Worm (Caenorhabditis elegans): Measurements from ENCODE around the gene wrt-1.

The wrt-1 gene

ce11 chrII:7531478-7531877, 682 bp downstream of the wrt-1 start:
- TF ChIP-seq dao-5 (tag; optimal IDR thresholded peaks at IDR 0.05), result no peak
- TF ChIP-seq W03F9.2 (tag; optimal IDR thresholded peaks at IDR 0.05), result no peak
- no peak for TF ChIP-seq him-1 (tag; optimal IDR thresholded peaks at IDR 0.05)

DNA sequence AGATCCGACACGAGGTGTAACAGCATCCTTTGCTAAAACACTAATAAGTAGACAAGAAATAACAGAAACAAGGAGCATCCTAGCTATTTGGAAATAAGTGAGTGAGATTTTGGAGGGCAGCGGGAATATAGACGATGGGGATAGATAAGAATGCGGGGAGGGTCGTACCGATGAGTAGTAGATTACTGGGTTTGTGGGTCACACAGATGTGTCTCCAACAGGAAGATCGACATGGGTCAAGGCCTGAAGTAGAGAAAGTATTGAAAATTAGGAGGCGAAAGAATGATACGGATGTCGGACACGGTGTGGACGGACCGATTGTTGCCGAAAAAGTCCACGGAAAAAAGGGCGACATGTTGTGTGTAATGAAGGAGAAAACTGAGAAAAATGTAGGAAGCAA, 3.6 kb downstream of the wrt-1 start, which contains the start of gene wrt-10:
wrt-10 (minus strand) TSS at position 195 of the 400 bp plus-strand sequence.
- TF ChIP-seq him-1 (tag; optimal IDR thresholded peaks at IDR 0.05) (no peak), W03F9.2 (tag; optimal IDR thresholded peaks at IDR 0.05) (no peak), dao-5 (tag; optimal IDR thresholded peaks at IDR 0.05) (no peak)

DNA sequence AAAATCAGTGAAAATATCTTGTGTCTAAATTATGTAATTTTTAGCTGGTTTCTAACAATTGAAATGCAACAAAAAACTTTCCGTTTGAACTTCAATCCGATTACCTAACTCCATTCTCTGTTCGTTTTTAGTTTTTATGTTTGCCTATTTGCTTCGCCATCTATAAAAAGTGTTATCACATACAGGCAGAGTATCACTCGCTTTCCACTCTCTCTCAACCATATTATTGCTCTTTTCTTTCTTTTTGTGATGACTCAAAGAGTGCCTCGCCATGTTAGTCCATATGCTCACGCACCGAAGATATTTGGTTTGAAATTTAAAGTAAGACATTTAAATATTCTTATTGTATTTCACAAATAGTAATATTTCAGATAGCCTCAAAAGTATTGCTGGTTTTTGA, 4.1 kb downstream of the wrt-1 start, which contains the start of gene ZK1290.13:
ZK1290.13 (plus strand) TSS at position 73 of the 400 bp plus-strand sequence.
- no peak for TF ChIP-seq dao-5 (tag; optimal IDR thresholded peaks at IDR 0.05)
- TF ChIP-seq W03F9.2 (tag; optimal IDR thresholded peaks at IDR 0.05), result no peak
- no peak for TF ChIP-seq him-1 (tag; optimal IDR thresholded peaks at IDR 0.05)

- TF ChIP-seq W03F9.2 (tag; optimal IDR thresholded peaks at IDR 0.05) (no peak), dao-5 (tag; optimal IDR thresholded peaks at IDR 0.05) (no peak), him-1 (tag; optimal IDR thresholded peaks at IDR 0.05) (no peak)
Measured at ce11 chrII:7537603-7538230, 6.9 kb downstream of the wrt-1 start, which contains the start of gene nfi-1. Gene nfi-1 (plus strand): TSS chrII:7538180.

DNA sequence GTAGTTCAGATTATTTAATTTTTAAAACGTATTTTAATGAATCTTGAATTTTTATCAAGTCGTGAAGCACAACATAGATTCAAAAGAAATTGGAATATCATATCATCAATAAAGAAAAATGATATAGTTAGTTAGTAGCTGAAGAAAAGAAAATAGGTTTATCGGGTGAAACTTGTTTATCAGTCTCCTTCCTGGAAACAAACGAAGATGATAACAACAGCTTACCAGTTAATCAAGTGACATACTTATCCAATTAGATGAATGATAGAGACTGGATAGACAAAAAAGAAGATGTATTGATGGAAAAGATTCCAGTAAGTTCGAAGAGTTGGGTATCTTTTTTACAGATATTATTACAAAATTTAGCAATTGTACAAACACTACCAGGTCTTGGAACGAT, 12.2 kb downstream of the wrt-1 start:
- TF ChIP-seq W03F9.2 (tag; optimal IDR thresholded peaks at IDR 0.05) (no peak), dao-5 (tag; optimal IDR thresholded peaks at IDR 0.05) (no peak), him-1 (tag; optimal IDR thresholded peaks at IDR 0.05) (no peak)

ce11 chrII:7543808-7544207, 13.0 kb downstream of the wrt-1 start, which contains the start of gene rol-8:
Gene rol-8 (plus strand): TSS chrII:7544108.
- TF ChIP-seq dao-5 (tag; optimal IDR thresholded peaks at IDR 0.05) (no peak), W03F9.2 (tag; optimal IDR thresholded peaks at IDR 0.05) (no peak), him-1 (tag; optimal IDR thresholded peaks at IDR 0.05) (no peak)

DNA sequence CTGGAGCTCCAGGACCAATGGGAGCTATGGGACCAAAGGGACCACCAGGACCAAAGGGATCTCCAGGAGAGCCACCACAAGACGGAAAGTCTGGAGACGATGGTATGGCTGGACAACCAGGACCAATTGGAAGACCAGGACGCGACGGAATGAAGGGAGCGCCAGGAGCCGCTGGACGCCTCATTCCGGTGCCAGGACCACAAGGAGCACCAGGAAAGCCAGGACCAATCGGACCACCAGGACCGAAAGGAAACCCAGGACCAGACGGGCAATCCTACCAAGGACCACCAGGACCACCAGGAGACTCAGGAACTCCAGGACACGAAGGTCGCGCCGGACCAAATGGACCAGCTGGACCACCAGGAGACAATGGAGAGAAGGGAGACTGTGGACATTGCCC, 14.0 kb downstream of the wrt-1 start:
- TF ChIP-seq dao-5 (tag; optimal IDR thresholded peaks at IDR 0.05), result no peak
- no peak for TF ChIP-seq him-1 (tag; optimal IDR thresholded peaks at IDR 0.05)
- TF ChIP-seq W03F9.2 (tag; optimal IDR thresholded peaks at IDR 0.05), result no peak

- TF ChIP-seq dao-5 (tag; optimal IDR thresholded peaks at IDR 0.05), result no peak
Measured at ce11 chrII:7545364-7545763, 14.6 kb downstream of the wrt-1 start.

DNA sequence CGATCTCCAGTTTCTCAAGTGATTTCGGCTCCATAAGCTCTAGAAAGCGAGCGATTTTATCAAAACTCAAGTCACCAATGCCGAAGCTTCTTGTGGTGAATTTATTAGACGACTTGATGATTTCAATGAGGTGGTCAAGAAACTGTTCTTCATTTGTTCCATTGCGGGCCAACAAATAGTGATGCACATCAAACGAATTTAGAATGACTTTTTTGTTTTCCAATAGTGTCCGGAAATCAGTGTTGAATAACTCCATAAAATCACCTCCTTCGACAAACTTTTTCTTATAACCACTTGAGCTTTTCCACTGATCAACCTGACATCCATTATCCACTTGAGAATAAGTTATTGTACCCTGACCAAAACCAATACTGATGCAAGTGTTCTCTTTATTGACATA, 16.5 kb downstream of the wrt-1 start:
- TF ChIP-seq W03F9.2 (tag; optimal IDR thresholded peaks at IDR 0.05), result no peak
- TF ChIP-seq dao-5 (tag; optimal IDR thresholded peaks at IDR 0.05), result no peak
- TF ChIP-seq him-1 (tag; optimal IDR thresholded peaks at IDR 0.05), result no peak

ce11 chrII:7548044-7548443, 17.2 kb downstream of the wrt-1 start, which contains the start of gene fbxa-224:
Gene fbxa-224 (minus strand): TSS chrII:7548144.
- TF ChIP-seq him-1 (tag; optimal IDR thresholded peaks at IDR 0.05), result no peak
- TF ChIP-seq dao-5 (tag; optimal IDR thresholded peaks at IDR 0.05), result no peak
- TF ChIP-seq W03F9.2 (tag; optimal IDR thresholded peaks at IDR 0.05), result no peak

DNA sequence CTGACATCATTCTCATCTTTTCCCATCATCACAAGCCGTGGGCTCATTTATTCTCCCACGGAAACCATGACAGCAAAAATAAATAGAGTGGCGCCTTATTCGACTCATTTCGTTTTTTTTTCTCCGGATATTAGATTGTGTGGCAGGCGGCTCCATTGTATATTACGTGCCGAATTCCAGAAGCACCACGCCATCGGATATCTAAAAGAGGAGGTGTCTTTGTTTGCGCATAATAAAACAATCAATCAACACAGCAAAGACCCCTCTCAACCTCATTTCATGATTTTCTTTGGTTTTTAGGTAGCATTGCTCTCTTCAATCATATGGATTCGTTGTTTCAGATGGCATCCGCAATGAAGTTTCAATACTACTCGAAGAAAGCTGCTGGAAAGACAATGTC, 18.2 kb downstream of the wrt-1 start, which contains the start of gene tph-1:
tph-1 (plus strand) TSS at position 301 of the 400 bp plus-strand sequence.
- TF ChIP-seq W03F9.2 (tag; optimal IDR thresholded peaks at IDR 0.05), result no peak
- no peak for TF ChIP-seq him-1 (tag; optimal IDR thresholded peaks at IDR 0.05)
- TF ChIP-seq dao-5 (tag; optimal IDR thresholded peaks at IDR 0.05), result no peak

- TF ChIP-seq him-1 (tag; optimal IDR thresholded peaks at IDR 0.05) (no peak), W03F9.2 (tag; optimal IDR thresholded peaks at IDR 0.05) (no peak), dao-5 (tag; optimal IDR thresholded peaks at IDR 0.05) (no peak)
Measured at ce11 chrII:7553806-7554205, 23.0 kb downstream of the wrt-1 start, which contains the start of gene ZK1290.10. Gene ZK1290.10 (minus strand): TSS chrII:7553906.

- TF ChIP-seq him-1 (tag; optimal IDR thresholded peaks at IDR 0.05), result no peak
- TF ChIP-seq W03F9.2 (tag; optimal IDR thresholded peaks at IDR 0.05), result peak; percentile 11
- TF ChIP-seq dao-5 (tag; optimal IDR thresholded peaks at IDR 0.05), result no peak
Measured at ce11 chrII:7554716-7555247, 24.0 kb downstream of the wrt-1 start.

- TF ChIP-seq W03F9.2 (tag; optimal IDR thresholded peaks at IDR 0.05), result no peak
- TF ChIP-seq him-1 (tag; optimal IDR thresholded peaks at IDR 0.05), result no peak
- no peak for TF ChIP-seq dao-5 (tag; optimal IDR thresholded peaks at IDR 0.05)
Measured at ce11 chrII:7555454-7555853, 24.7 kb downstream of the wrt-1 start, which contains the start of gene ZK1290.14. Gene ZK1290.14 (minus strand): TSS chrII:7555592.

All from whole organism, L4/young adult.